Worm (Caenorhabditis elegans) whole organism, young adult: ENCODE results near the gene EEED8.2.

ENCODE experiments used
- B0261.1 ChIP-seq: sonication (generic microtip); optimal IDR thresholded peaks from 2 replicates; lab custom pipeline; 2016; ENCODE audit warnings: mild to moderate bottlenecking, missing genetic modification characterization, moderate library complexity, missing compliant biosample characterization
- D2030.7 ChIP-seq: fragments of 200-800 bp; sonication (Bioruptor generic); IDR thresholded peaks from 2 replicates; pipeline ENCODE4 v1.3.6; 2022; ENCODE audit warnings: missing genetic modification reagents, missing genetic modification characterization, missing compliant biosample characterization
- F10E7.11 ChIP-seq: sonication (generic microtip); optimal IDR thresholded peaks from 2 replicates; lab custom pipeline; 2017; ENCODE audit warnings: mild to moderate bottlenecking, missing genetic modification characterization, moderate library complexity, missing compliant biosample characterization
- F22D6.2 ChIP-seq: sonication (generic microtip); optimal IDR thresholded peaks from 2 replicates; lab custom pipeline; 2016; ENCODE audit warnings: mild to moderate bottlenecking, missing genetic modification characterization, missing compliant biosample characterization
- F23B12.7 ChIP-seq: sonication (generic microtip); optimal IDR thresholded peaks from 2 replicates; lab custom pipeline; 2017; ENCODE audit warnings: missing genetic modification characterization, mild to moderate bottlenecking, missing compliant biosample characterization, antibody characterized with exemption, moderate library complexity; ENCODE audit not compliant: insufficient read depth
- F49E8.2 ChIP-seq: sonication (generic microtip); optimal IDR thresholded peaks from 3 replicates; lab custom pipeline; 2017; ENCODE audit warnings: missing genetic modification characterization, mild to moderate bottlenecking, missing compliant biosample characterization, antibody characterized with exemption, moderate library complexity; ENCODE audit not compliant: insufficient read depth
- F52B5.7 ChIP-seq: sonication (generic microtip); optimal IDR thresholded peaks from 2 replicates; lab custom pipeline; 2016; ENCODE audit warnings: mild to moderate bottlenecking, missing genetic modification characterization, missing compliant biosample characterization
- ZK185.1 ChIP-seq: sonication (generic microtip); optimal IDR thresholded peaks from 2 replicates; lab custom pipeline; 2016; ENCODE audit warnings: mild to moderate bottlenecking, missing genetic modification characterization, missing compliant biosample characterization; ENCODE audit not compliant: poor library complexity, severe bottlenecking
- akir-1 ChIP-seq: fragments of 200-800 bp; sonication (Bioruptor generic); optimal IDR thresholded peaks from 2 replicates; lab custom pipeline; 2018; ENCODE audit warnings: mild to moderate bottlenecking, missing genetic modification characterization, moderate library complexity, missing compliant biosample characterization
- aptf-3 ChIP-seq: fragments of 200-800 bp; sonication (Bioruptor generic); IDR thresholded peaks from 2 replicates; pipeline ENCODE4 v1.3.6; 2022; ENCODE audit warnings: missing genetic modification characterization, missing compliant biosample characterization
- athp-1 ChIP-seq: sonication (generic microtip); optimal IDR thresholded peaks from 2 replicates; lab custom pipeline; 2017; ENCODE audit warnings: mild to moderate bottlenecking, missing genetic modification characterization, missing compliant biosample characterization
- bed-2 ChIP-seq: fragments of 200-800 bp; sonication (Bioruptor generic); IDR thresholded peaks from 2 replicates; pipeline ENCODE4 v1.3.6; 2022; ENCODE audit warnings: missing genetic modification reagents, missing genetic modification characterization, missing compliant biosample characterization
- ccch-3 ChIP-seq: fragments of 200-800 bp; sonication (Bioruptor generic); optimal IDR thresholded peaks from 2 replicates; lab custom pipeline; 2018; ENCODE audit warnings: mild to moderate bottlenecking, missing genetic modification characterization, missing compliant biosample characterization
- ceh-100 ChIP-seq: fragments of 200-800 bp; sonication (Bioruptor generic); IDR thresholded peaks from 2 replicates; pipeline ENCODE4 v1.3.6; 2022; ENCODE audit warnings: missing genetic modification reagents, missing genetic modification characterization, missing compliant biosample characterization
- ceh-27 ChIP-seq: fragments of 200-800 bp; sonication (Bioruptor generic); optimal IDR thresholded peaks from 2 replicates; lab custom pipeline; 2018; ENCODE audit warnings: mild to moderate bottlenecking, missing genetic modification characterization, moderate library complexity, missing compliant biosample characterization
- chd-7 ChIP-seq: sonication (generic microtip); optimal IDR thresholded peaks from 2 replicates; lab custom pipeline; 2016; ENCODE audit warnings: mild to moderate bottlenecking, missing genetic modification characterization, moderate library complexity, missing compliant biosample characterization
- dox-1 ChIP-seq: fragments of 200-800 bp; sonication (Bioruptor generic); IDR thresholded peaks from 2 replicates; pipeline ENCODE4 v1.3.6; 2022; ENCODE audit warnings: missing genetic modification reagents, missing genetic modification characterization, missing compliant biosample characterization
- dpff-1 ChIP-seq: sonication (generic microtip); optimal IDR thresholded peaks from 2 replicates; lab custom pipeline; 2017; ENCODE audit warnings: mild to moderate bottlenecking, missing genetic modification characterization, missing compliant biosample characterization
- egl-44 ChIP-seq: fragments of 200-800 bp; sonication (Bioruptor generic); IDR thresholded peaks from 2 replicates; pipeline ENCODE4 v1.3.6; 2022; ENCODE audit warnings: missing genetic modification reagents, missing genetic modification characterization, missing compliant biosample characterization
- ekl-4 ChIP-seq: fragments of 200-800 bp; sonication (Bioruptor generic); IDR thresholded peaks from 2 replicates; pipeline ENCODE4 v1.3.6; 2022; ENCODE audit warnings: missing genetic modification reagents, missing genetic modification characterization, missing compliant biosample characterization
- him-1 ChIP-seq: sonication (generic microtip); optimal IDR thresholded peaks from 2 replicates; lab custom pipeline; 2016; ENCODE audit warnings: missing genotype, missing genetic modification reagents, missing genetic modification characterization, missing compliant biosample characterization
- hsf-1 ChIP-seq: fragments of 200-800 bp; sonication (Bioruptor generic); IDR thresholded peaks from 2 replicates; pipeline ENCODE4 v1.3.6; 2022; ENCODE audit warnings: missing genetic modification reagents, missing genetic modification characterization, missing compliant biosample characterization
- let-607 ChIP-seq, 2 experiments: fragments of 200-800 bp in 1 of 2; sonication (Bioruptor generic) in 1 of 2; sonication (generic microtip) in 1 of 2; optimal IDR thresholded peaks; 2 replicates each; lab custom pipeline; 2016 to 2018; ENCODE audit warnings: mild to moderate bottlenecking in 2 of 2, missing compliant biosample characterization in 2 of 2, missing genetic modification characterization in 2 of 2, moderate library complexity in 2 of 2, missing genotype in 1 of 2
- lin-54 ChIP-seq: fragments of 200-800 bp; sonication (Bioruptor generic); optimal IDR thresholded peaks from 2 replicates; lab custom pipeline; 2018; ENCODE audit warnings: mild to moderate bottlenecking, missing genetic modification characterization, missing compliant biosample characterization
- lsy-27 ChIP-seq: sonication (generic microtip); optimal IDR thresholded peaks from 2 replicates; lab custom pipeline; 2017; ENCODE audit warnings: missing genetic modification characterization, mild to moderate bottlenecking, missing compliant biosample characterization, antibody characterized with exemption, missing genotype, borderline replicate concordance; ENCODE audit not compliant: insufficient read depth
- madf-10 ChIP-seq: sonication (generic microtip); optimal IDR thresholded peaks from 2 replicates; lab custom pipeline; 2016; ENCODE audit warnings: mild to moderate bottlenecking, missing genetic modification characterization, missing compliant biosample characterization
- madf-3 ChIP-seq: fragments of 200-800 bp; sonication (Bioruptor generic); IDR thresholded peaks from 2 replicates; pipeline ENCODE4 v1.3.6; 2022; ENCODE audit warnings: missing genetic modification reagents, missing genetic modification characterization, missing compliant biosample characterization
- madf-6 ChIP-seq: fragments of 200-800 bp; sonication (Bioruptor generic); IDR thresholded peaks from 2 replicates; pipeline ENCODE4 v1.3.6; 2022; ENCODE audit warnings: missing genetic modification reagents, missing genetic modification characterization, missing compliant biosample characterization
- madf-8 ChIP-seq: fragments of 200-800 bp; sonication (Bioruptor generic); conservative IDR thresholded peaks from 2 replicates; pipeline ENCODE4 v1.3.6; 2022; ENCODE audit warnings: missing genetic modification reagents, missing genetic modification characterization, missing compliant biosample characterization
- mel-28 ChIP-seq: sonication (generic microtip); optimal IDR thresholded peaks from 2 replicates; lab custom pipeline; 2016; ENCODE audit warnings: borderline replicate concordance, mild to moderate bottlenecking, missing genetic modification characterization, missing compliant biosample characterization
- mes-4 ChIP-seq: sonication (generic microtip); optimal IDR thresholded peaks from 2 replicates; lab custom pipeline; 2016; ENCODE audit warnings: missing genotype, missing genetic modification characterization, missing compliant biosample characterization
- nfya-2 ChIP-seq: fragments of 200-800 bp; sonication (Bioruptor generic); IDR thresholded peaks from 2 replicates; pipeline ENCODE4 v1.3.6; 2022; ENCODE audit warnings: missing genetic modification reagents, missing genetic modification characterization, missing compliant biosample characterization
- pha-4 ChIP-seq: fragments of 150-350 bp; sonication (generic microtip); optimal IDR thresholded peaks from 2 replicates; lab custom pipeline; 2014; ENCODE audit warnings: missing biosample characterization, missing genetic modification reagents, missing genetic modification characterization
- rec-8 ChIP-seq, 2 experiments: sonication (generic microtip); optimal IDR thresholded peaks; 2 replicates each; lab custom pipeline; 2016; ENCODE audit warnings: mild to moderate bottlenecking in 2 of 2, missing genetic modification characterization in 2 of 2, missing genetic modification reagents in 2 of 2, missing genotype in 2 of 2, missing biosample characterization in 1 of 2, missing compliant biosample characterization in 1 of 2, moderate library complexity in 1 of 2
- rpc-1 ChIP-seq, 2 experiments: fragments of 150-350 bp in 1 of 2; sonication (generic microtip) in 1 of 2; optimal IDR thresholded peaks; 2 replicates each; lab custom pipeline; 2014 to 2018; ENCODE audit warnings: missing biosample characterization in 1 of 2, missing genetic modification characterization in 1 of 2, missing genetic modification reagents in 1 of 2, missing genotype in 1 of 2
- snpc-1.3 ChIP-seq: sonication (generic microtip); optimal IDR thresholded peaks from 2 replicates; lab custom pipeline; 2017; ENCODE audit warnings: missing genetic modification characterization, mild to moderate bottlenecking, missing compliant biosample characterization, antibody characterized with exemption, moderate library complexity, missing genotype, missing genetic modification reagents; ENCODE audit not compliant: insufficient read depth
- snpc-3.4 ChIP-seq: sonication (generic microtip); optimal IDR thresholded peaks from 2 replicates; lab custom pipeline; 2017; ENCODE audit warnings: missing genetic modification characterization, mild to moderate bottlenecking, missing compliant biosample characterization, antibody characterized with exemption, moderate library complexity, missing genotype, missing genetic modification reagents
- snpc-4 ChIP-seq, 5 experiments: fragments of 150-350 bp in 1 of 5; sonication (generic microtip) in 4 of 5; optimal IDR thresholded peaks; 2 replicates each; lab custom pipeline; 2014 to 2018; ENCODE audit warnings: missing genetic modification characterization in 5 of 5, missing biosample characterization in 3 of 5, antibody characterized with exemption in 2 of 5, mild to moderate bottlenecking in 2 of 5, missing compliant biosample characterization in 2 of 5, missing genotype in 2 of 5, moderate library complexity in 2 of 5, missing genetic modification reagents in 1 of 5
- sptf-2 ChIP-seq: fragments of 200-800 bp; sonication (Bioruptor generic); optimal IDR thresholded peaks from 2 replicates; lab custom pipeline; 2018; ENCODE audit warnings: mild to moderate bottlenecking, missing genetic modification characterization, missing compliant biosample characterization
- tbp1 ChIP-seq: fragments of 200-800 bp; sonication (Bioruptor generic); optimal IDR thresholded peaks from 2 replicates; lab custom pipeline; 2018; ENCODE audit warnings: mild to moderate bottlenecking, missing genetic modification characterization, missing compliant biosample characterization
- zfh-2 ChIP-seq: fragments of 200-800 bp; sonication (Bioruptor generic); conservative IDR thresholded peaks from 2 replicates; pipeline ENCODE4 v1.3.6; 2022; ENCODE audit warnings: missing genetic modification reagents, missing genetic modification characterization, missing compliant biosample characterization
- zim-3 ChIP-seq: sonication (generic microtip); optimal IDR thresholded peaks from 2 replicates; lab custom pipeline; 2017; ENCODE audit warnings: mild to moderate bottlenecking, missing genetic modification characterization, moderate library complexity, missing compliant biosample characterization
- ztf-18 ChIP-seq: sonication (generic microtip); optimal IDR thresholded peaks from 2 replicates; lab custom pipeline; 2016; ENCODE audit warnings: missing genotype, mild to moderate bottlenecking, missing genetic modification characterization, missing compliant biosample characterization
- ztf-22 ChIP-seq: fragments of 200-800 bp; sonication (Bioruptor generic); optimal IDR thresholded peaks from 2 replicates; lab custom pipeline; 2018; ENCODE audit warnings: mild to moderate bottlenecking, missing genetic modification characterization, moderate library complexity, missing compliant biosample characterization

Gene EEED8.2

DNA sequence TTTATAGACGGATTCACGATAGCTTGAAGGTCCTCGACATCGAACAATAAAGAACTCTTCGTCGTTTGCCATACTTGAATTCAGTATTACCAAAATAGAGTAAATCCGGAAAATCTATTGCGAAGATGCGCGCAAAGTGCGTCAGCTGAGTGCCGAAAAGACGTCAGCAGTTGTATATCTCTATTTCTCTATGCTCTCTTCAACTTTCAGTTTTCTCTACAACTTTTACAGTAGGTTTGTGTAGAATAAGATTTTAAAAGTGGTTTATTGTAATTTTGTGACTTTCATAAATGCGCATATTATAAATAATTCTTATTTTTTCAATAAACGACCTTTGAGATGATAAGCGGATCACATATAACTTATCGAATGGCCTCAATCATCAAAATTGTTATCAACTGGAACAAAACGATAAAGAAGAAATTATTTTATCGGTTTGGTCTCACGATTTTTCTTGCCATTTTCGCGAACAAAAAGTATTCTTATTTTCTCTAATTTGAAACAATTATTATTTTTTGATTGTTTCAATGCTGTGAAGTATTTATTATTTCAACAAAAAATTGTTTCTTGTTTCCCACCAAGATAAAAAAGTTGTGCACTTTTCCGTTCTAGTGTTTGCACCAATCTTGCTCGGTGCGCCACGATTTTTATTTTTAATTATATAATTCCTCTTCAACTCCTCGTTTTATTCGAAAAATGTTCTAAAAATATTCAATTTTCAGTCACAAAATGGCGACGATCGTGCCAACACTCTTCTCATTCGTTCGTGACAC lies 43.1 kb upstream of the EEED8.2 start, which contains the start of the genes agt-2 and F09E5.3 (continued):
- TF ChIP-seq mel-28 (no peak), ceh-100 (peak; percentile 68), F52B5.7 (tag; lab: Kevin White, UChicago) (no peak), let-607 (tag; optimal IDR thresholded peaks at IDR 0.05; lab: Kevin White, UChicago) (peak; percentile 30 to 51), F22D6.2 (tag; lab: Kevin White, UChicago) (peak; percentile 5), ekl-4 (peak; percentile 91), hsf-1 (no peak), aptf-3 (GFP tag; lab: Robert Waterston, UW) (no peak), madf-8 (GFP tag; lab: Robert Waterston, UW) (no peak; the same call in 1 of the 2 replicates), chd-7 (tag; lab: Kevin White, UChicago) (peak; percentile 15), rec-8 (tag; optimal IDR thresholded peaks at IDR 0.05; lab: Kevin White, UChicago) (no peak), nfya-2 (GFP tag; lab: Robert Waterston, UW) (no peak), mes-4 (tag; lab: Kevin White, UChicago) (no peak), zfh-2 (GFP tag; lab: Robert Waterston, UW) (no peak), snpc-1.3 (tag; lab: Kevin White, UChicago) (peak; percentile 14), lin-54 (GFP tag; lab: Kevin White, UChicago) (peak; percentile 87), dox-1 (GFP tag; lab: Robert Waterston, UW) (peak; percentile 84), madf-6 (peak; percentile 82), egl-44 (no peak), zim-3 (no peak), tbp1 (GFP tag; lab: Kevin White, UChicago) (peak; percentile 61), rpc-1 (optimal IDR thresholded peaks at IDR 0.05; lab: Kevin White, UChicago) (no peak), rpc-1 (tag; optimal IDR thresholded peaks at IDR 0.05; lab: Kevin White, UChicago) (no peak), F49E8.2 (tag; lab: Kevin White, UChicago) (no peak), akir-1 (GFP tag; lab: Kevin White, UChicago) (no peak), madf-10 (tag; lab: Kevin White, UChicago) (peak; percentile 49), snpc-4 (GFP tag; optimal IDR thresholded peaks at IDR 0.05; lab: Kevin White, UChicago) (no peak), snpc-4 (tag; optimal IDR thresholded peaks at IDR 0.05; lab: Kevin White, UChicago) (peak; percentile 5 to 72 (median 52)), ZK185.1 (tag; lab: Kevin White, UChicago) (peak; percentile 84), ceh-27 (GFP tag; lab: Kevin White, UChicago) (peak; percentile 80), sptf-2 (GFP tag; lab: Kevin White, UChicago) (no peak), F23B12.7 (tag; lab: Kevin White, UChicago) (peak; percentile 13), ztf-22 (GFP tag; lab: Kevin White, UChicago) (no peak), dpff-1 (tag; lab: Kevin White, UChicago) (no peak), snpc-3.4 (no peak), ztf-18 (tag; lab: Kevin White, UChicago) (peak; percentile 96), D2030.7 (0 out of 2 replicates have a peak, but pooled peaks have one; percentile 55), B0261.1 (tag; lab: Kevin White, UChicago) (no peak), pha-4 (peak; percentile 61), ccch-3 (no peak), bed-2 (no peak), him-1 (no peak), F10E7.11 (no peak), madf-3 (GFP tag; lab: Robert Waterston, UW) (peak; percentile 86), athp-1 (tag; lab: Kevin White, UChicago) (peak; percentile 37), lsy-27 (no peak)
